Fruit fly (Drosophila melanogaster): ENCODE results near the gene r-l.

r-l gene

dm6 chr3R:21023902-21024541 lies 49.1 kb downstream of the r-l start, which contains the start of gene peg (continued):
- peak; percentile 55 for TF ChIP-seq CG16779 (tag; optimal IDR thresholded peaks at IDR 0.05)
- TF ChIP-seq fd85E (GFP tag; optimal IDR thresholded peaks at IDR 0.05) = no peak
- no peak for TF ChIP-seq Hr4 (GFP tag; optimal IDR thresholded peaks at IDR 0.05)
- TF ChIP-seq OdsH (GFP tag; optimal IDR thresholded peaks at IDR 0.05) = peak; percentile 26
- peak; percentile 15 for TF ChIP-seq CG32006 (GFP tag; optimal IDR thresholded peaks at IDR 0.05)
- no peak for TF ChIP-seq CG8632 (GFP tag; optimal IDR thresholded peaks at IDR 0.05)
- peak; percentile 12 for TF ChIP-seq pdm3 (GFP tag; optimal IDR thresholded peaks at IDR 0.05)
- TF ChIP-seq CG1621 (tag; optimal IDR thresholded peaks at IDR 0.05) = no peak
- TF ChIP-seq net (GFP tag; optimal IDR thresholded peaks at IDR 0.05) = peak; percentile 28
- TF ChIP-seq Gug (GFP tag; IDR thresholded peaks at IDR 0.05) = peak; percentile 40; the same call in 1 of the 2 replicates
- TF ChIP-seq CG34406 (GFP tag; optimal IDR thresholded peaks at IDR 0.05) = no peak
- no peak for TF ChIP-seq CG4318 (GFP tag; optimal IDR thresholded peaks at IDR 0.05)
- TF ChIP-seq Sox15 (GFP tag; optimal IDR thresholded peaks at IDR 0.05) = no peak
- TF ChIP-seq CG10631 (GFP tag; optimal IDR thresholded peaks at IDR 0.05) = no peak
- TF ChIP-seq acj6 (GFP tag; optimal IDR thresholded peaks at IDR 0.05) = no peak
- no peak for TF ChIP-seq CG3919 (GFP tag; optimal IDR thresholded peaks at IDR 0.05)
- TF ChIP-seq CG6854 (GFP tag; optimal IDR thresholded peaks at IDR 0.05) = no peak
- peak; percentile 40 for TF ChIP-seq Sox102F (GFP tag; optimal IDR thresholded peaks at IDR 0.05)
- peak; percentile 54; the same call in 2 of the 3 replicates for TF ChIP-seq CG8119 (GFP tag; IDR thresholded peaks at IDR 0.05)

dm6 chr3R:21022769-21023517 lies 50.2 kb downstream of the r-l start:
- TF ChIP-seq svp (GFP tag) = peak; percentile 86
- no peak for TF ChIP-seq vri (GFP tag; optimal IDR thresholded peaks at IDR 0.05)

Data from whole organism, prepupa.